Worm (Caenorhabditis elegans) whole organism, midembryonic: ENCODE data around the gene ceh-22.

Experiments
- T22C8.4 ChIP-seq: fragments of 200-800 bp; sonication (Bioruptor generic); IDR thresholded peaks from 2 replicates; pipeline ENCODE4 v1.3.6; 2022; ENCODE audit warnings: missing genetic modification characterization, missing compliant biosample characterization
- cog-1 ChIP-seq: sonication (generic microtip); optimal IDR thresholded peaks from 2 replicates; lab custom pipeline; 2016; ENCODE audit warnings: missing genetic modification characterization, missing compliant biosample characterization
- flt-1 ChIP-seq: fragments of 200-800 bp; sonication (Bioruptor generic); IDR thresholded peaks from 2 replicates; pipeline ENCODE4 v1.3.6; 2022; ENCODE audit warnings: missing genetic modification characterization, missing compliant biosample characterization
- klf-2 ChIP-seq: fragments of 200-800 bp; sonication (Bioruptor generic); conservative IDR thresholded peaks from 2 replicates; pipeline ENCODE4 v1.3.6; 2022; ENCODE audit warnings: missing genetic modification reagents, missing genetic modification characterization, missing compliant biosample characterization
- med-1 ChIP-seq: sonication (generic microtip); optimal IDR thresholded peaks from 2 replicates; lab custom pipeline; 2017; ENCODE audit warnings: missing genetic modification characterization, mild to moderate bottlenecking, missing compliant biosample characterization, antibody characterized with exemption, missing genetic modification reagents; ENCODE audit not compliant: insufficient read depth
- ref-1 ChIP-seq: fragments of 200-800 bp; sonication (Bioruptor generic); conservative IDR thresholded peaks from 2 replicates; pipeline ENCODE4 v1.3.6; 2022; ENCODE audit warnings: missing genetic modification reagents, missing genetic modification characterization, missing compliant biosample characterization
- tab-1 ChIP-seq: fragments of 200-800 bp; sonication (Bioruptor generic); IDR thresholded peaks from 2 replicates; pipeline ENCODE4 v1.3.6; 2022; ENCODE audit warnings: missing genetic modification characterization, missing compliant biosample characterization
- ztf-23 ChIP-seq: fragments of 200-800 bp; sonication (Bioruptor generic); IDR thresholded peaks from 2 replicates; pipeline ENCODE4 v1.3.6; 2022; ENCODE audit warnings: missing genetic modification reagents, missing genetic modification characterization, missing compliant biosample characterization
- ztf-29 ChIP-seq: fragments of 200-800 bp; sonication (Bioruptor generic); IDR thresholded peaks from 2 replicates; pipeline ENCODE4 v1.3.6; 2022; ENCODE audit warnings: missing genetic modification reagents, missing genetic modification characterization, missing compliant biosample characterization

DNA sequence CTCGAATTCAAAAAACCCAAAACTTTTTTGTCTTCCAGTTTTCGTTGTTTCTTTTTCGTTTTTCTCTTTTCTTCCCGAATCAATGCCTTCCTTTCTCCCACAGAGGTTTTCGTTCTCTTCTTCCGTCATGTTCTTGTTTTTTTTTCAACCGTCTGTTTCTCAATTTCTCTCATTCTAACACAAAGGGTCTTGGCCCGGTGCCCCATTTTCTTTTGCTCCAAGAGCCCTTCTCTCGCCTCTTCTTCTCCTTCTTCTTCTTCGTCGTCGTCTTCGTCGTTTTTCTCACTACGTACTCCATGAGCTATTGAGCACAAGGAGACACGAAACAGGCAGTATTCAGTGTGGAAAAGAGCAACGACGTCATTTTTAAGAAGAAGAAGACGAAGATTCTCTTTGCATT lies 5.7 kb downstream of the ceh-22 start:
- no peak for TF ChIP-seq ztf-29 (GFP tag; lab: Robert Waterston, UW)
- TF ChIP-seq klf-2 (GFP tag; lab: Robert Waterston, UW) = no peak
- no peak for TF ChIP-seq flt-1 (GFP tag; lab: Robert Waterston, UW)
- TF ChIP-seq T22C8.4 (GFP tag; lab: Robert Waterston, UW) = no peak
- no peak for TF ChIP-seq cog-1
- no peak for TF ChIP-seq tab-1 (GFP tag; lab: Robert Waterston, UW)
- TF ChIP-seq ref-1 (GFP tag; lab: Robert Waterston, UW) = no peak
- TF ChIP-seq med-1 (GFP tag; lab: Kevin White, UChicago) = no peak
- no peak for TF ChIP-seq ztf-23 (GFP tag; lab: Robert Waterston, UW)
